Worm (Caenorhabditis elegans) whole organism, L4 larva: ENCODE measurements around the gene F38B6.2.

ENCODE experiments used
- D1046.2 ChIP-seq: fragments of 200-800 bp; sonication (Bioruptor generic); IDR thresholded peaks from 2 replicates; pipeline ENCODE4 v1.3.6; 2022; ENCODE audit warnings: missing genetic modification characterization, missing compliant biosample characterization
- R02D3.7 ChIP-seq: fragments of 150-350 bp; sonication (generic microtip); optimal IDR thresholded peaks from 3 replicates; lab custom pipeline; 2014; ENCODE audit warnings: missing biosample characterization, missing genetic modification characterization
- Y5F2A.4 ChIP-seq: fragments of 200-800 bp; sonication (Bioruptor generic); optimal IDR thresholded peaks from 2 replicates; lab custom pipeline; 2018; ENCODE audit warnings: mild to moderate bottlenecking, missing genetic modification characterization, missing compliant biosample characterization
- ZK337.2 ChIP-seq: fragments of 200-800 bp; sonication (Bioruptor generic); IDR thresholded peaks from 2 replicates; pipeline ENCODE4 v1.3.6; 2022; ENCODE audit warnings: missing genetic modification reagents, missing genetic modification characterization, missing compliant biosample characterization
- arid-1 ChIP-seq: fragments of 200-800 bp; sonication (Bioruptor generic); conservative IDR thresholded peaks from 2 replicates; pipeline ENCODE4 v1.3.6; 2022; ENCODE audit warnings: missing genetic modification reagents, missing genetic modification characterization, missing compliant biosample characterization
- attf-4 ChIP-seq: sonication (generic microtip); optimal IDR thresholded peaks from 3 replicates; lab custom pipeline; 2017; ENCODE audit warnings: missing biosample characterization, missing genetic modification characterization
- ceh-28 ChIP-seq: fragments of 150-350 bp; optimal IDR thresholded peaks from 2 replicates; lab custom pipeline; 2014; ENCODE audit warnings: missing biosample characterization, missing genetic modification reagents, missing genetic modification characterization
- cey-2 ChIP-seq: sonication (generic microtip); optimal IDR thresholded peaks from 3 replicates; lab custom pipeline; 2017; ENCODE audit warnings: missing genetic modification characterization, mild to moderate bottlenecking, missing compliant biosample characterization, antibody characterized with exemption, borderline replicate concordance; ENCODE audit not compliant: insufficient read depth
- ctbp-1 ChIP-seq: fragments of 200-800 bp; sonication (Bioruptor generic); IDR thresholded peaks from 2 replicates; pipeline ENCODE4 v1.3.6; 2022; ENCODE audit warnings: missing genetic modification reagents, missing genetic modification characterization, missing compliant biosample characterization
- daf-12 ChIP-seq: fragments of 150-350 bp; optimal IDR thresholded peaks from 2 replicates; lab custom pipeline; 2014; ENCODE audit warnings: missing biosample characterization, missing genetic modification reagents, missing genetic modification characterization
- daf-16 ChIP-seq, 3 experiments: sonication (generic microtip); optimal IDR thresholded peaks; 2 replicates each; lab custom pipeline; 2016 to 2017; ENCODE audit warnings: missing genetic modification characterization in 3 of 3, missing genetic modification reagents in 3 of 3, mild to moderate bottlenecking in 2 of 3, missing compliant biosample characterization in 2 of 3, missing biosample characterization in 1 of 3, moderate library complexity in 1 of 3
- daf-19 ChIP-seq: fragments of 200-800 bp; sonication (Bioruptor generic); conservative IDR thresholded peaks from 2 replicates; pipeline ENCODE4 v1.3.6; 2022; ENCODE audit warnings: missing genetic modification characterization, missing compliant biosample characterization
- dmd-8 ChIP-seq: fragments of 200-800 bp; sonication (Bioruptor generic); IDR thresholded peaks from 2 replicates; pipeline ENCODE4 v1.3.6; 2022; ENCODE audit warnings: missing genetic modification characterization, missing compliant biosample characterization
- dmd-9 ChIP-seq: fragments of 200-800 bp; sonication (Bioruptor generic); IDR thresholded peaks from 2 replicates; pipeline ENCODE4 v1.3.6; 2022; ENCODE audit warnings: missing genetic modification reagents, missing genetic modification characterization, missing compliant biosample characterization
- hlh-11 ChIP-seq: fragments of 200-800 bp; sonication (Bioruptor generic); optimal IDR thresholded peaks from 2 replicates; lab custom pipeline; 2018; ENCODE audit warnings: mild to moderate bottlenecking, missing genetic modification characterization, missing compliant biosample characterization
- jun-1 ChIP-seq: fragments of 150-350 bp; optimal IDR thresholded peaks from 2 replicates; lab custom pipeline; 2014; ENCODE audit warnings: missing biosample characterization, missing genetic modification reagents, missing genetic modification characterization
- lin-1 ChIP-seq: fragments of 200-800 bp; sonication (Bioruptor generic); IDR thresholded peaks from 2 replicates; pipeline ENCODE4 v1.3.6; 2022; ENCODE audit warnings: missing genetic modification reagents, missing genetic modification characterization, missing compliant biosample characterization
- lin-39 ChIP-seq: fragments of 150-350 bp; optimal IDR thresholded peaks from 2 replicates; lab custom pipeline; 2014; ENCODE audit warnings: missing biosample characterization, missing genetic modification reagents, missing genetic modification characterization
- lir-3 ChIP-seq: sonication (generic microtip); optimal IDR thresholded peaks from 2 replicates; lab custom pipeline; 2016; ENCODE audit warnings: mild to moderate bottlenecking, missing genetic modification characterization, missing compliant biosample characterization
- lsy-2 ChIP-seq, 2 experiments: fragments of 150-350 bp in 1 of 2; sonication (generic microtip) in 1 of 2; optimal IDR thresholded peaks; 2 replicates each; lab custom pipeline; 2014 to 2017; ENCODE audit warnings: missing biosample characterization in 2 of 2, missing genetic modification characterization in 2 of 2
- madf-9 ChIP-seq: fragments of 200-800 bp; sonication (Bioruptor generic); conservative IDR thresholded peaks from 2 replicates; pipeline ENCODE4 v1.3.6; 2022; ENCODE audit warnings: missing genetic modification reagents, missing genetic modification characterization, missing compliant biosample characterization
- mdl-1 ChIP-seq, 2 experiments: fragments of 150-350 bp in 1 of 2; sonication (generic microtip) in 1 of 2; optimal IDR thresholded peaks; 2 replicates each; lab custom pipeline; 2014 to 2017; ENCODE audit warnings: missing biosample characterization in 2 of 2, missing genetic modification characterization in 2 of 2
- mxl-3 ChIP-seq: fragments of 200-800 bp; sonication (Bioruptor generic); optimal IDR thresholded peaks from 2 replicates; lab custom pipeline; 2018; ENCODE audit warnings: mild to moderate bottlenecking, missing genetic modification characterization, missing compliant biosample characterization
- nhr-10 ChIP-seq: fragments of 150-350 bp; optimal IDR thresholded peaks from 2 replicates; lab custom pipeline; 2014; ENCODE audit warnings: missing biosample characterization, missing genetic modification characterization
- nhr-102 ChIP-seq: sonication (generic microtip); optimal IDR thresholded peaks from 2 replicates; lab custom pipeline; 2016; ENCODE audit warnings: mild to moderate bottlenecking, missing genetic modification characterization, moderate library complexity, missing compliant biosample characterization
- nhr-237 ChIP-seq: sonication (generic microtip); optimal IDR thresholded peaks from 2 replicates; lab custom pipeline; 2017; ENCODE audit warnings: missing biosample characterization, missing genetic modification characterization
- nhr-41 ChIP-seq: fragments of 200-800 bp; sonication (Bioruptor generic); IDR thresholded peaks from 2 replicates; pipeline ENCODE4 v1.3.6; 2022; ENCODE audit warnings: missing genetic modification reagents, missing genetic modification characterization, missing compliant biosample characterization
- nhr-6 ChIP-seq: fragments of 150-350 bp; optimal IDR thresholded peaks from 2 replicates; lab custom pipeline; 2014; ENCODE audit warnings: missing biosample characterization, missing genetic modification characterization
- pqm-1 ChIP-seq: sonication (generic microtip); optimal IDR thresholded peaks from 2 replicates; lab custom pipeline; 2017; ENCODE audit warnings: missing biosample characterization, missing genetic modification characterization
- set-16 ChIP-seq: fragments of 200-800 bp; sonication (Bioruptor generic); IDR thresholded peaks from 2 replicates; pipeline ENCODE4 v1.3.6; 2022; ENCODE audit warnings: missing genetic modification reagents, missing genetic modification characterization, missing compliant biosample characterization
- skn-1 ChIP-seq: fragments of 150-350 bp; optimal IDR thresholded peaks from 2 replicates; lab custom pipeline; 2014; ENCODE audit warnings: missing biosample characterization, missing genetic modification characterization
- snpc-1.2 ChIP-seq: fragments of 200-800 bp; sonication (Bioruptor generic); IDR thresholded peaks from 2 replicates; pipeline ENCODE4 v1.3.6; 2022; ENCODE audit warnings: missing genetic modification reagents, missing genetic modification characterization, missing compliant biosample characterization
- snpc-4 ChIP-seq: fragments of 150-350 bp; optimal IDR thresholded peaks from 2 replicates; lab custom pipeline; 2014; ENCODE audit warnings: missing biosample characterization, missing genetic modification characterization
- spr-1 ChIP-seq: sonication (generic microtip); optimal IDR thresholded peaks from 2 replicates; lab custom pipeline; 2016; ENCODE audit warnings: mild to moderate bottlenecking, missing genetic modification characterization, missing compliant biosample characterization
- tag-97 ChIP-seq: fragments of 200-800 bp; sonication (Bioruptor generic); IDR thresholded peaks from 2 replicates; pipeline ENCODE4 v1.3.6; 2022; ENCODE audit warnings: missing genetic modification characterization, missing compliant biosample characterization
- unc-62 ChIP-seq, 3 experiments: fragments of 150-350 bp in 1 of 3; sonication (generic microtip); optimal IDR thresholded peaks in 2 of 3; peaks in 1 of 3; 1 replicate in 1 of 3; 2 replicates in 2 of 3; lab custom pipeline; 2014 to 2017; ENCODE audit warnings: missing biosample characterization in 3 of 3, missing genetic modification characterization in 3 of 3, missing genetic modification reagents in 3 of 3, missing genotype in 1 of 3
- vab-7 ChIP-seq: fragments of 200-800 bp; sonication (Bioruptor generic); IDR thresholded peaks from 2 replicates; pipeline ENCODE4 v1.3.6; 2022; ENCODE audit warnings: missing genetic modification reagents, missing genetic modification characterization, missing compliant biosample characterization
- zag-1 ChIP-seq: fragments of 150-350 bp; optimal IDR thresholded peaks from 2 replicates; lab custom pipeline; 2014; ENCODE audit warnings: missing biosample characterization, missing genetic modification characterization
- zip-11 ChIP-seq: fragments of 200-800 bp; sonication (Bioruptor generic); IDR thresholded peaks from 2 replicates; pipeline ENCODE4 v1.3.6; 2022; ENCODE audit warnings: missing genetic modification characterization, missing compliant biosample characterization
- ztf-11 ChIP-seq: fragments of 150-350 bp; optimal IDR thresholded peaks from 2 replicates; lab custom pipeline; 2014; ENCODE audit warnings: missing biosample characterization, missing genetic modification characterization
- ztf-7 ChIP-seq: fragments of 150-350 bp; optimal IDR thresholded peaks from 2 replicates; lab custom pipeline; 2014; ENCODE audit warnings: missing biosample characterization, missing genetic modification characterization

Gene F38B6.2

ce11 chrX:6737329-6738008 lies 39.1 kb downstream of the F38B6.2 start (continued):
- TF ChIP-seq set-16 (peak; percentile 65), arid-1 (peak; percentile 66), nhr-237 (tag; lab: Kevin White, UChicago) (no peak), lir-3 (tag; lab: Kevin White, UChicago) (peak; percentile 27), ztf-7 (tag; lab: Kevin White, UChicago) (no peak), pqm-1 (tag; lab: Kevin White, UChicago) (peak; percentile 13), unc-62 (GFP tag; optimal IDR thresholded peaks at IDR 0.05 in 1 of 2; lab: Kevin White, UChicago) (peak in 1 of 2 experiments; percentile 86), unc-62 (tag; optimal IDR thresholded peaks at IDR 0.05; lab: Kevin White, UChicago) (no peak), mxl-3 (GFP tag; lab: Kevin White, UChicago) (peak; percentile 97), hlh-11 (tag; lab: Kevin White, UChicago) (peak; percentile 99), lin-1 (GFP tag; lab: Robert Waterston, UW) (peak; percentile 91), nhr-6 (tag; lab: Kevin White, UChicago) (peak; percentile 90), ceh-28 (tag; lab: Kevin White, UChicago) (no peak), lsy-2 (tag; optimal IDR thresholded peaks at IDR 0.05; lab: Kevin White, UChicago) (peak; percentile 73 to 86), nhr-41 (no peak), skn-1 (tag; lab: Kevin White, UChicago) (no peak), R02D3.7 (tag; lab: Kevin White, UChicago) (no peak), tag-97 (GFP tag; lab: Robert Waterston, UW) (no peak), jun-1 (tag; lab: Kevin White, UChicago) (no peak), spr-1 (peak; percentile 85), snpc-4 (tag; lab: Kevin White, UChicago) (no peak), daf-16 (GFP tag; optimal IDR thresholded peaks at IDR 0.05; lab: Kevin White, UChicago) (peak; percentile 74 to 76), daf-16 (tag; optimal IDR thresholded peaks at IDR 0.05; lab: Kevin White, UChicago) (peak; percentile 86), nhr-102 (peak; percentile 95), dmd-8 (no peak), D1046.2 (GFP tag; lab: Robert Waterston, UW) (no peak), nhr-10 (tag; lab: Kevin White, UChicago) (peak; percentile 91), zag-1 (tag; lab: Kevin White, UChicago) (no peak), ZK337.2 (GFP tag; lab: Robert Waterston, UW) (no peak), vab-7 (GFP tag; lab: Robert Waterston, UW) (0 out of 2 replicates have a peak, but pooled peaks have one; percentile 27), mdl-1 (tag; optimal IDR thresholded peaks at IDR 0.05; lab: Kevin White, UChicago) (peak; percentile 100), lin-39 (tag; lab: Kevin White, UChicago) (no peak), cey-2 (peak; percentile 91), dmd-9 (GFP tag; lab: Robert Waterston, UW) (no peak), ctbp-1 (GFP tag; lab: Robert Waterston, UW) (peak; percentile 92), Y5F2A.4 (GFP tag; lab: Kevin White, UChicago) (no peak), daf-19 (GFP tag; lab: Robert Waterston, UW) (no peak), madf-9 (0 out of 2 replicates have a peak, but pooled peaks have one; percentile 37), daf-12 (tag; lab: Kevin White, UChicago) (no peak), zip-11 (GFP tag; lab: Robert Waterston, UW) (no peak), ztf-11 (tag; lab: Kevin White, UChicago) (no peak), snpc-1.2 (GFP tag; lab: Robert Waterston, UW) (no peak), attf-4 (tag; lab: Kevin White, UChicago) (no peak)
